Worm (Caenorhabditis elegans) whole organism, late embryonic: Measurements from ENCODE around the gene tph-1.

Experiments
- Y22D7AL.16 ChIP-seq: sonication (generic microtip); optimal IDR thresholded peaks from 2 replicates; lab custom pipeline; 2016; ENCODE audit warnings: missing genetic modification characterization, missing compliant biosample characterization
- fkh-10 ChIP-seq: fragments of 150-350 bp; optimal IDR thresholded peaks from 2 replicates; lab custom pipeline; 2014; ENCODE audit warnings: missing biosample characterization, missing genetic modification reagents, missing genetic modification characterization
- hlh-15 ChIP-seq: sonication (generic microtip); optimal IDR thresholded peaks from 2 replicates; lab custom pipeline; 2016; ENCODE audit warnings: missing genetic modification characterization, missing compliant biosample characterization
- hlh-6 ChIP-seq: sonication (generic microtip); optimal IDR thresholded peaks from 2 replicates; lab custom pipeline; 2016; ENCODE audit warnings: missing genotype, missing genetic modification characterization, missing compliant biosample characterization
- nfya-1 ChIP-seq: sonication (generic microtip); optimal IDR thresholded peaks from 2 replicates; lab custom pipeline; 2017; ENCODE audit warnings: missing genetic modification characterization, mild to moderate bottlenecking, missing compliant biosample characterization, antibody characterized with exemption, moderate library complexity
- pag-3 ChIP-seq: sonication (generic microtip); optimal IDR thresholded peaks from 2 replicates; lab custom pipeline; 2016; ENCODE audit warnings: missing compliant biosample characterization, missing genetic modification characterization, borderline replicate concordance
- pros-1 ChIP-seq: fragments of 150-350 bp; optimal IDR thresholded peaks from 2 replicates; lab custom pipeline; 2014; ENCODE audit warnings: missing biosample characterization, missing genetic modification reagents, missing genetic modification characterization
- tbx-2 ChIP-seq: sonication (generic microtip); optimal IDR thresholded peaks from 2 replicates; lab custom pipeline; 2016; ENCODE audit warnings: missing genetic modification characterization, missing compliant biosample characterization
- unc-55 ChIP-seq: sonication (generic microtip); optimal IDR thresholded peaks from 2 replicates; lab custom pipeline; 2017; ENCODE audit warnings: missing biosample characterization, missing genetic modification reagents, missing genetic modification characterization

DNA sequence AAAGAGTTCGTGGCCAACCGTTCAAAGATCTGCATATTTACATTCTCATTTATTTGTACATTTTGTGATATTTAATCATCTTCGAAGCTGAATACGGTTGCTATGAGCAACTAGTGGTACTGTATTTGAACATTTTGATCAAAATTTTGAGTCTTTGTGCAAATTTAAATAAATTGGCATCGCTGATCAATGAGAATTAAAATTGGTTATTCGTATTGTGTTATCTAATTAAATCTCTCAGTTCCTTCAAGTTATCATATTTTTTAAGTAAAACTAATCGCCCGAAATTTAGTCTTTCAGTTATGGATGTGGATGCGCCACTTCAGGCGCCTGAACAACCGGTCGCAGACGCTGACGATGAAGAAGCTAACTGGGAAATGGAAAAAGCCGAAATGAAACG, 50.2 kb downstream of the tph-1 start, which contains the start of gene npp-21:
- TF ChIP-seq unc-55 (GFP tag; lab: Kevin White, UChicago) = no peak
- TF ChIP-seq nfya-1 (tag; lab: Kevin White, UChicago) = no peak
- TF ChIP-seq hlh-15 = no peak
- TF ChIP-seq Y22D7AL.16 (tag; lab: Kevin White, UChicago) = no peak
- TF ChIP-seq tbx-2 (tag; lab: Kevin White, UChicago) = no peak
- no peak for TF ChIP-seq pag-3
- TF ChIP-seq fkh-10 (GFP tag; lab: Kevin White, UChicago) = no peak
- no peak for TF ChIP-seq hlh-6
- no peak for TF ChIP-seq pros-1 (tag; lab: Kevin White, UChicago)
